Fruit fly (Drosophila melanogaster) whole organism, adult: ENCODE data around the gene mfrn.

Experiments used
- CG11617 ChIP-seq: fragments of 200-800 bp; sonication (Bioruptor generic); optimal IDR thresholded peaks from 2 replicates; lab custom pipeline; 2017; ENCODE audit warnings: mild to moderate bottlenecking, missing biosample characterization, missing genetic modification reagents, missing genetic modification characterization
- CG14711 ChIP-seq: fragments of 200-800 bp; sonication (Bioruptor generic); optimal IDR thresholded peaks from 2 replicates; lab custom pipeline; 2018; ENCODE audit warnings: missing biosample characterization, mild to moderate bottlenecking, missing genetic modification characterization, moderate library complexity
- CG7045 ChIP-seq: fragments of 200-800 bp; sonication (Bioruptor generic); optimal IDR thresholded peaks from 2 replicates; lab custom pipeline; 2017; ENCODE audit warnings: missing biosample characterization, mild to moderate bottlenecking, missing genetic modification characterization
- CG7101 ChIP-seq: fragments of 200-800 bp; sonication (Bioruptor generic); optimal IDR thresholded peaks from 2 replicates; lab custom pipeline; 2018; ENCODE audit warnings: missing biosample characterization, mild to moderate bottlenecking, missing genetic modification characterization, moderate library complexity
- Crg-1 ChIP-seq: fragments of 200-800 bp; sonication (Bioruptor generic); optimal IDR thresholded peaks from 2 replicates; lab custom pipeline; 2016; ENCODE audit warnings: missing biosample characterization, missing genetic modification characterization
- Hr96 ChIP-seq: fragments of 200-800 bp; sonication (Bioruptor generic); optimal IDR thresholded peaks from 2 replicates; lab custom pipeline; 2016; ENCODE audit warnings: missing biosample characterization, missing genetic modification characterization
- bab1 ChIP-seq: fragments of 200-800 bp; sonication (Bioruptor generic); optimal IDR thresholded peaks from 3 replicates; lab custom pipeline; 2019; ENCODE audit warnings: missing biosample characterization, mild to moderate bottlenecking, missing genetic modification characterization, moderate library complexity
- cic ChIP-seq: fragments of 200-800 bp; sonication (Bioruptor generic); optimal IDR thresholded peaks from 2 replicates; lab custom pipeline; 2017; ENCODE audit warnings: missing biosample characterization, mild to moderate bottlenecking, missing genetic modification characterization, moderate library complexity
- cnc ChIP-seq, 2 experiments: fragments of >200 bp; optimal IDR thresholded peaks; 2 replicates each; lab custom pipeline; 2017
- kay ChIP-seq: fragments of 200-800 bp; sonication (Bioruptor generic); peaks from one replicate; lab custom pipeline; 2016; ENCODE audit warnings: missing biosample characterization, missing genetic modification characterization, borderline replicate concordance
- pad ChIP-seq: fragments of 200-800 bp; sonication (Bioruptor generic); optimal IDR thresholded peaks from 3 replicates; lab custom pipeline; 2017; ENCODE audit warnings: missing biosample characterization, missing genetic modification characterization, mild to moderate bottlenecking, moderate library complexity, missing genetic modification reagents

DNA sequence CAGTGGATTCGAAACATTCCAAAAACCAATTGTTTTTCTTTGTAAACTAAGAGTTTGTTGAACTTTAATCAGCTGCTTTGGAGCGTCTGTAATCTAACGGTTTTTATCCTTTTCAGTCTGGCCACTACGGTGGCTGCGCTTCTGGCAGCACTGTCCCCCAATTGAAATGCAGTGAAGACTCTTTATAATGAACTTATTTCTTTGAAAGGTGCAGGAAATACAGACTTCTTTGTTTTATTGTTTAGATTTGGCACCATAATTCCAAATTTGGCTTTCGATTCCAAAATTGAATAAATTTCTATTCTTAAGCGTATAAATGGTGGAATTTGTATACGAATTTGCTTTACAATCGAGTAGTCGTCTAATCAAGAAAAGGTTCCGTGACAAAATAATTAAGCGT is 19.7 kb downstream of the mfrn start, which contains the start of gene nenya:
- no peak for TF ChIP-seq bab1 (GFP tag; lab: Kevin White, UChicago)
- no peak for TF ChIP-seq CG14711 (tag; lab: Kevin White, UChicago)
- no peak for TF ChIP-seq Crg-1 (GFP tag; lab: Kevin White, UChicago)
- TF ChIP-seq CG7045 (GFP tag; lab: Kevin White, UChicago): no peak
- no peak for TF ChIP-seq CG7101 (tag; lab: Kevin White, UChicago)
- TF ChIP-seq cic (GFP tag; lab: Kevin White, UChicago): no peak
- TF ChIP-seq Hr96: no peak
- no peak for TF ChIP-seq CG11617 (GFP tag; lab: Kevin White, UChicago)
- TF ChIP-seq cnc (optimal IDR thresholded peaks at IDR 0.05; lab: Kevin White, UChicago): no peak
- TF ChIP-seq pad (GFP tag; lab: Kevin White, UChicago): no peak
- no peak for TF ChIP-seq kay (GFP tag; lab: Kevin White, UChicago)
